Worm (Caenorhabditis elegans) whole organism, early embryonic: Measurements from ENCODE around the gene lgc-6.

Experiments
- F13C5.2 ChIP-seq: sonication (generic microtip); optimal IDR thresholded peaks from 2 replicates; lab custom pipeline; 2017; ENCODE audit warnings: mild to moderate bottlenecking, missing genetic modification characterization, inconsistent platforms, missing compliant biosample characterization
- ama-1 ChIP-seq: fragments of 150-350 bp; optimal IDR thresholded peaks from 2 replicates; lab custom pipeline; 2014
- ets-7 ChIP-seq: sonication (generic microtip); optimal IDR thresholded peaks from 2 replicates; lab custom pipeline; 2016; ENCODE audit warnings: missing genotype, missing genetic modification characterization, missing compliant biosample characterization
- flt-1 ChIP-seq: fragments of 200-800 bp; sonication (Bioruptor generic); IDR thresholded peaks from 2 replicates; pipeline ENCODE4 v1.3.6; 2022; ENCODE audit warnings: missing genetic modification characterization, missing compliant biosample characterization
- hmg-4 ChIP-seq: fragments of 200-800 bp; sonication (Bioruptor generic); optimal IDR thresholded peaks from 2 replicates; lab custom pipeline; 2018; ENCODE audit warnings: mild to moderate bottlenecking, missing genetic modification characterization, missing compliant biosample characterization
- hnd-1 ChIP-seq: sonication (generic microtip); optimal IDR thresholded peaks from 2 replicates; lab custom pipeline; 2016; ENCODE audit warnings: missing genetic modification characterization, missing compliant biosample characterization
- pes-1 ChIP-seq: fragments of 200-800 bp; sonication (Bioruptor generic); IDR thresholded peaks from 2 replicates; pipeline ENCODE4 v1.3.6; 2022; ENCODE audit warnings: missing genetic modification reagents, missing genetic modification characterization, missing compliant biosample characterization
- sea-1 ChIP-seq: fragments of 200-800 bp; sonication (Bioruptor generic); conservative IDR thresholded peaks from 2 replicates; pipeline ENCODE4 v1.3.6; 2022; ENCODE audit warnings: missing genetic modification characterization, missing compliant biosample characterization
- tbx-37 ChIP-seq: fragments of 200-800 bp; sonication (Bioruptor generic); conservative IDR thresholded peaks from 2 replicates; pipeline ENCODE4 v1.3.6; 2022; ENCODE audit warnings: missing genetic modification reagents, missing genetic modification characterization, missing compliant biosample characterization

ce11 chrIV:8367887-8368286 is 28.2 kb downstream of the lgc-6 start:
- TF ChIP-seq flt-1 (GFP tag; lab: Robert Waterston, UW) (no peak), F13C5.2 (tag; lab: Kevin White, UChicago) (no peak), hnd-1 (no peak), hmg-4 (GFP tag; lab: Kevin White, UChicago) (no peak), sea-1 (GFP tag; lab: Robert Waterston, UW) (no peak), pes-1 (GFP tag; lab: Robert Waterston, UW) (no peak), ama-1 (lab: Kevin White, UChicago) (no peak), tbx-37 (GFP tag; lab: Robert Waterston, UW) (no peak), ets-7 (tag; lab: Kevin White, UChicago) (no peak)
